Worm (Caenorhabditis elegans): ENCODE results near the gene F59B2.13.
"Not testable (repeated sequence)": the region's sequence is repeated elsewhere in the genome, so short reads cannot be mapped to it uniquely, and the experiment has no call there.

F59B2.13 gene

ce11 chrIII:9022535-9022934 lies 4.3 kb downstream of the F59B2.13 start, which contains the start of gene F59B2.14:
Gene F59B2.14, minus strand, starts transcription at chrIII:9022635.
- no peak for TF ChIP-seq hmbx-1 (tag; optimal IDR thresholded peaks at IDR 0.05)
- no peak for TF ChIP-seq flt-1 (GFP tag; IDR thresholded peaks at IDR 0.05)
- TF ChIP-seq ceh-13 (GFP tag; optimal IDR thresholded peaks at IDR 0.05) = no peak
- no peak for TF ChIP-seq aly-1 (tag; optimal IDR thresholded peaks at IDR 0.05)
- no peak for TF ChIP-seq ets-7 (tag; optimal IDR thresholded peaks at IDR 0.05)
- TF ChIP-seq hnd-1 (tag; optimal IDR thresholded peaks at IDR 0.05) = no peak
- no peak for TF ChIP-seq hmg-4 (GFP tag; optimal IDR thresholded peaks at IDR 0.05)
- TF ChIP-seq tbx-37 (GFP tag; conservative IDR thresholded peaks at IDR 0.05) = no peak
- no peak for TF ChIP-seq F13C5.2 (tag; optimal IDR thresholded peaks at IDR 0.05)
- no peak for TF ChIP-seq scrt-1 (GFP tag; IDR thresholded peaks at IDR 0.05)
- no peak for TF ChIP-seq sea-1 (GFP tag; conservative IDR thresholded peaks at IDR 0.05)
- TF ChIP-seq pes-1 (GFP tag; IDR thresholded peaks at IDR 0.05) = no peak
- TF ChIP-seq B0310.2 (tag; optimal IDR thresholded peaks at IDR 0.05) = no peak
- no peak for TF ChIP-seq tra-4 (tag; optimal IDR thresholded peaks at IDR 0.05)
- TF ChIP-seq ceh-36 (tag; optimal IDR thresholded peaks at IDR 0.05) = no peak

- TF ChIP-seq pes-1 (GFP tag; IDR thresholded peaks at IDR 0.05) (no peak), B0310.2 (tag; optimal IDR thresholded peaks at IDR 0.05) (no peak), ets-7 (tag; optimal IDR thresholded peaks at IDR 0.05) (no peak), hmg-4 (GFP tag; optimal IDR thresholded peaks at IDR 0.05) (no peak), tra-4 (tag; optimal IDR thresholded peaks at IDR 0.05) (no peak), F13C5.2 (tag; optimal IDR thresholded peaks at IDR 0.05) (no peak), ceh-13 (GFP tag; optimal IDR thresholded peaks at IDR 0.05) (no peak), tbx-11 (GFP tag; IDR thresholded peaks at IDR 0.05) (no peak), sea-1 (GFP tag; conservative IDR thresholded peaks at IDR 0.05) (no peak), hnd-1 (tag; optimal IDR thresholded peaks at IDR 0.05) (no peak), aly-1 (tag; optimal IDR thresholded peaks at IDR 0.05) (no peak), tbx-37 (GFP tag; conservative IDR thresholded peaks at IDR 0.05) (no peak), ceh-36 (tag; optimal IDR thresholded peaks at IDR 0.05) (no peak), scrt-1 (GFP tag; IDR thresholded peaks at IDR 0.05) (no peak), ama-1 (optimal IDR thresholded peaks at IDR 0.05) (no peak), hmbx-1 (tag; optimal IDR thresholded peaks at IDR 0.05) (no peak)
Measured at ce11 chrIII:9017181-9017651, 9.6 kb downstream of the F59B2.13 start, which contains the start of gene F59B2.12. Gene F59B2.12, plus strand, starts transcription at chrIII:9017601.

ce11 chrIII:9012309-9012708 lies 14.5 kb downstream of the F59B2.13 start, which contains the start of gene F59B2.9:
Gene F59B2.9, minus strand, starts transcription at chrIII:9012409.
- TF ChIP-seq tbx-37 (GFP tag; conservative IDR thresholded peaks at IDR 0.05) = no peak
- no peak for TF ChIP-seq scrt-1 (GFP tag; IDR thresholded peaks at IDR 0.05)
- TF ChIP-seq tra-4 (tag; optimal IDR thresholded peaks at IDR 0.05) = no peak
- TF ChIP-seq hmbx-1 (tag; optimal IDR thresholded peaks at IDR 0.05) = no peak
- TF ChIP-seq aly-1 (tag; optimal IDR thresholded peaks at IDR 0.05) = no peak
- TF ChIP-seq ama-1 (optimal IDR thresholded peaks at IDR 0.05) = no peak

ce11 chrIII:9010047-9010446 lies 16.8 kb downstream of the F59B2.13 start, which contains the start of gene F59B2.8:
Gene F59B2.8, minus strand, starts transcription at chrIII:9010197.
- TF ChIP-seq ets-7 (tag; optimal IDR thresholded peaks at IDR 0.05) (no peak), hmbx-1 (tag; optimal IDR thresholded peaks at IDR 0.05) (no peak), ceh-36 (tag; optimal IDR thresholded peaks at IDR 0.05) (no peak), hmg-4 (GFP tag; optimal IDR thresholded peaks at IDR 0.05) (no peak), pes-1 (GFP tag; IDR thresholded peaks at IDR 0.05) (no peak), tra-4 (tag; optimal IDR thresholded peaks at IDR 0.05) (no peak), F13C5.2 (tag; optimal IDR thresholded peaks at IDR 0.05) (no peak), ceh-13 (GFP tag; optimal IDR thresholded peaks at IDR 0.05) (no peak), sea-1 (GFP tag; conservative IDR thresholded peaks at IDR 0.05) (no peak), ama-1 (optimal IDR thresholded peaks at IDR 0.05) (no peak), tbx-11 (GFP tag; IDR thresholded peaks at IDR 0.05) (no peak), flt-1 (GFP tag; IDR thresholded peaks at IDR 0.05) (no peak), aly-1 (tag; optimal IDR thresholded peaks at IDR 0.05) (no peak)

ce11 chrIII:9007183-9007582 lies 19.7 kb downstream of the F59B2.13 start:
- TF ChIP-seq flt-1 (GFP tag; IDR thresholded peaks at IDR 0.05) (no peak), hmg-4 (GFP tag; optimal IDR thresholded peaks at IDR 0.05) (peak; percentile 22)

ce11 chrIII:9005905-9006372 lies 20.9 kb downstream of the F59B2.13 start, which contains the start of gene rab-6.1:
Gene rab-6.1, minus strand, starts transcription at chrIII:9005955.
- TF ChIP-seq ama-1 (optimal IDR thresholded peaks at IDR 0.05); scrt-1 (GFP tag; IDR thresholded peaks at IDR 0.05); tra-4 (tag; optimal IDR thresholded peaks at IDR 0.05): not testable (repeated sequence)

ce11 chrIII:9004658-9005057 lies 22.2 kb downstream of the F59B2.13 start:
- TF ChIP-seq hmbx-1 (tag; optimal IDR thresholded peaks at IDR 0.05) (no peak), hnd-1 (tag; optimal IDR thresholded peaks at IDR 0.05) (no peak)

- no peak for TF ChIP-seq ceh-36 (tag; optimal IDR thresholded peaks at IDR 0.05)
- no peak for TF ChIP-seq sea-1 (GFP tag; conservative IDR thresholded peaks at IDR 0.05)
Measured at ce11 chrIII:9002545-9002944, 24.3 kb downstream of the F59B2.13 start, which contains the start of the genes F59B2.15 and zif-1. Gene F59B2.15, minus strand, starts transcription at chrIII:9002645. Gene zif-1, plus strand, starts transcription at chrIII:9002779.

- TF ChIP-seq tra-4 (tag; optimal IDR thresholded peaks at IDR 0.05) = no peak
- no peak for TF ChIP-seq sea-1 (GFP tag; conservative IDR thresholded peaks at IDR 0.05)
- no peak for TF ChIP-seq B0310.2 (tag; optimal IDR thresholded peaks at IDR 0.05)
- no peak for TF ChIP-seq tbx-11 (GFP tag; IDR thresholded peaks at IDR 0.05)
Measured at ce11 chrIII:9001899-9002298, 25.0 kb downstream of the F59B2.13 start, which contains the start of gene rpn-6.2. Gene rpn-6.2, minus strand, starts transcription at chrIII:9001999.
